Worm (Caenorhabditis elegans) whole organism, L2 larva: ENCODE measurements around the gene fbxb-79.
A peak's percentile ranks its signal among the peaks of the same experiment; 100 is the strongest.

Source experiments
- C34F6.9 ChIP-seq: fragments of 150-350 bp; optimal IDR thresholded peaks from 2 replicates; lab custom pipeline; 2014; ENCODE audit warnings: missing biosample characterization, missing genetic modification characterization
- Y55F3AM.14 ChIP-seq: fragments of 200-800 bp; sonication (Bioruptor generic); optimal IDR thresholded peaks from 2 replicates; lab custom pipeline; 2018; ENCODE audit warnings: mild to moderate bottlenecking, missing genetic modification characterization, missing compliant biosample characterization
- ZK546.5 ChIP-seq: sonication (generic microtip); optimal IDR thresholded peaks from 2 replicates; lab custom pipeline; 2017; ENCODE audit warnings: missing biosample characterization, missing genetic modification characterization
- aly-2 ChIP-seq: fragments of 150-350 bp; optimal IDR thresholded peaks from 2 replicates; lab custom pipeline; 2014; ENCODE audit warnings: missing biosample characterization, missing genetic modification characterization
- ama-1 ChIP-seq: fragments of 150-350 bp; optimal IDR thresholded peaks from 2 replicates; lab custom pipeline; 2018; ENCODE audit warnings: inconsistent platforms
- blmp-1 ChIP-seq: sonication (generic microtip); optimal IDR thresholded peaks from 2 replicates; lab custom pipeline; 2017; ENCODE audit warnings: missing genetic modification characterization, mild to moderate bottlenecking, missing compliant biosample characterization, antibody characterized with exemption, moderate library complexity; ENCODE audit not compliant: insufficient read depth
- ceh-16 ChIP-seq: fragments of 150-350 bp; optimal IDR thresholded peaks from 2 replicates; lab custom pipeline; 2014; ENCODE audit warnings: missing biosample characterization, missing genetic modification characterization
- crh-2 ChIP-seq: sonication (generic microtip); optimal IDR thresholded peaks from 2 replicates; lab custom pipeline; 2017; ENCODE audit warnings: missing biosample characterization, missing genetic modification characterization
- egl-27 ChIP-seq: sonication (generic microtip); optimal IDR thresholded peaks from 3 replicates; lab custom pipeline; 2017; ENCODE audit warnings: missing biosample characterization, missing genetic modification reagents, missing genetic modification characterization
- elt-1 ChIP-seq: fragments of 150-350 bp; optimal IDR thresholded peaks from 2 replicates; lab custom pipeline; 2014; ENCODE audit warnings: missing biosample characterization, missing genetic modification characterization
- fos-1 ChIP-seq: fragments of 150-350 bp; optimal IDR thresholded peaks from 2 replicates; lab custom pipeline; 2014; ENCODE audit warnings: missing biosample characterization, missing genetic modification characterization
- gmeb-1 ChIP-seq: fragments of 150-350 bp; optimal IDR thresholded peaks from 2 replicates; lab custom pipeline; 2014; ENCODE audit warnings: missing biosample characterization, missing genetic modification characterization
- lin-11 ChIP-seq: fragments of 150-350 bp; sonication (generic microtip); optimal IDR thresholded peaks from 2 replicates; lab custom pipeline; 2014; ENCODE audit warnings: missing biosample characterization, missing genetic modification characterization, inconsistent platforms, mixed read lengths
- lin-13 ChIP-seq: fragments of 150-350 bp; optimal IDR thresholded peaks from 2 replicates; lab custom pipeline; 2014; ENCODE audit warnings: missing biosample characterization, missing genetic modification reagents, missing genetic modification characterization
- lsy-2 ChIP-seq, 2 experiments: fragments of 150-350 bp in 1 of 2; sonication (generic microtip) in 1 of 2; optimal IDR thresholded peaks; 2 replicates each; lab custom pipeline; 2014 to 2017; ENCODE audit warnings: missing biosample characterization in 2 of 2, missing genetic modification characterization in 2 of 2
- mab-5 ChIP-seq: fragments of 150-350 bp; optimal IDR thresholded peaks from 2 replicates; lab custom pipeline; 2014; ENCODE audit warnings: missing biosample characterization, missing genetic modification characterization
- mdl-1 ChIP-seq, 2 experiments: fragments of 150-350 bp in 1 of 2; sonication (generic microtip) in 1 of 2; optimal IDR thresholded peaks; 2 replicates each; lab custom pipeline; 2017; ENCODE audit warnings: missing biosample characterization in 2 of 2, missing genetic modification characterization in 2 of 2
- nhr-11 ChIP-seq: fragments of 150-350 bp; optimal IDR thresholded peaks from 2 replicates; lab custom pipeline; 2014; ENCODE audit warnings: missing biosample characterization, missing genetic modification characterization
- nhr-12 ChIP-seq: fragments of 150-350 bp; optimal IDR thresholded peaks from 2 replicates; lab custom pipeline; 2014; ENCODE audit warnings: missing biosample characterization, missing genetic modification characterization
- nhr-129 ChIP-seq: fragments of 150-350 bp; optimal IDR thresholded peaks from 2 replicates; lab custom pipeline; 2014; ENCODE audit warnings: missing biosample characterization, missing genetic modification characterization
- nhr-21 ChIP-seq: fragments of 150-350 bp; optimal IDR thresholded peaks from 2 replicates; lab custom pipeline; 2014; ENCODE audit warnings: missing biosample characterization, missing genetic modification characterization
- nhr-237 ChIP-seq: fragments of 150-350 bp; optimal IDR thresholded peaks from 2 replicates; lab custom pipeline; 2014; ENCODE audit warnings: missing biosample characterization, missing genetic modification characterization
- nhr-25 ChIP-seq: fragments of 150-350 bp; sonication (generic microtip); optimal IDR thresholded peaks from 3 replicates; lab custom pipeline; 2014; ENCODE audit warnings: missing biosample characterization, missing genetic modification characterization
- nhr-77 ChIP-seq: fragments of 150-350 bp; optimal IDR thresholded peaks from 2 replicates; lab custom pipeline; 2014; ENCODE audit warnings: missing biosample characterization, missing genetic modification characterization
- peb-1 ChIP-seq: fragments of 150-350 bp; optimal IDR thresholded peaks from 2 replicates; lab custom pipeline; 2014; ENCODE audit warnings: missing biosample characterization, missing genetic modification characterization
- skn-1 ChIP-seq: sonication (generic microtip); optimal IDR thresholded peaks from 2 replicates; lab custom pipeline; 2017; ENCODE audit warnings: missing biosample characterization, missing genetic modification characterization
- sma-3 ChIP-seq: sonication (generic microtip); optimal IDR thresholded peaks from 2 replicates; lab custom pipeline; 2016; ENCODE audit warnings: missing genetic modification reagents, missing genetic modification characterization, missing compliant biosample characterization
- sma-9 ChIP-seq, 2 experiments: fragments of 150-350 bp in 1 of 2; sonication (generic microtip) in 1 of 2; optimal IDR thresholded peaks; 2 replicates each; lab custom pipeline; 2014 to 2016; ENCODE audit warnings: missing genetic modification characterization in 2 of 2, mild to moderate bottlenecking in 1 of 2, missing biosample characterization in 1 of 2, missing compliant biosample characterization in 1 of 2, missing genetic modification reagents in 1 of 2, moderate library complexity in 1 of 2
- snpc-4 ChIP-seq: fragments of 150-350 bp; optimal IDR thresholded peaks from 2 replicates; lab custom pipeline; 2014; ENCODE audit warnings: missing biosample characterization, missing genetic modification characterization
- unc-39 ChIP-seq: fragments of 150-350 bp; optimal IDR thresholded peaks from 2 replicates; lab custom pipeline; 2014; ENCODE audit warnings: missing biosample characterization, missing genetic modification characterization
- unc-62 ChIP-seq: fragments of 150-350 bp; optimal IDR thresholded peaks from 2 replicates; lab custom pipeline; 2014; ENCODE audit warnings: missing biosample characterization, missing genetic modification reagents, missing genetic modification characterization
- ztf-11 ChIP-seq: sonication (generic microtip); optimal IDR thresholded peaks from 2 replicates; lab custom pipeline; 2017; ENCODE audit warnings: missing biosample characterization, missing genetic modification characterization
- ztf-4 ChIP-seq: fragments of 150-350 bp; optimal IDR thresholded peaks from 2 replicates; lab custom pipeline; 2014; ENCODE audit warnings: missing biosample characterization, missing genetic modification characterization

fbxb-79 gene

DNA sequence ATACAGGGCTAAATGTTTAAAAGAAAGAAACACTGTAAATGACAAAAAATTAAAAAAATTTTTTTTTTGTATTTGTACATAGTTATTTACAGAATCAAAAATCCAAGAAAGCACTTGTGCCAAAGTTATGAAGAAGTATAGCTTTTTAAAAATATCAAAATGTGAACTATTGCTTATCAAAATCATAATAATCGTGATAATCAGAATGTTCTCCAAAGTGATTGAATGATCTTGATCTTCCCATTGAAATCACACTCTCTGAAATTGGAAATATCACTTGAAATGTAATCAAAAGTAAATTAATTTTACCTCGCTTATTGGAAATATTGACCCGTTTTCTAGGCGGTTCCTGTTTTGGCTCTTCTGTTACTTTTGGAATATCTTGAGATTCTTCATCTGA lies 37.2 kb upstream of the fbxb-79 start:
- TF ChIP-seq nhr-21 (no peak), nhr-25 (peak; percentile 53)
- TF ChIP-seq, all 48 proteins: peak for 1

- no peak for TF ChIP-seq lsy-2 (tag; optimal IDR thresholded peaks at IDR 0.05; lab: Kevin White, UChicago)
- no peak for TF ChIP-seq nhr-25
- peak; percentile 22 for TF ChIP-seq blmp-1 (tag; lab: Kevin White, UChicago)
These were observed 35.9 kb upstream of the fbxb-79 start, which contains the start of gene col-125 for ce11 chrIV:11225206-11225605. Gene col-125, plus strand, starts transcription at chrIV:11225506.

DNA sequence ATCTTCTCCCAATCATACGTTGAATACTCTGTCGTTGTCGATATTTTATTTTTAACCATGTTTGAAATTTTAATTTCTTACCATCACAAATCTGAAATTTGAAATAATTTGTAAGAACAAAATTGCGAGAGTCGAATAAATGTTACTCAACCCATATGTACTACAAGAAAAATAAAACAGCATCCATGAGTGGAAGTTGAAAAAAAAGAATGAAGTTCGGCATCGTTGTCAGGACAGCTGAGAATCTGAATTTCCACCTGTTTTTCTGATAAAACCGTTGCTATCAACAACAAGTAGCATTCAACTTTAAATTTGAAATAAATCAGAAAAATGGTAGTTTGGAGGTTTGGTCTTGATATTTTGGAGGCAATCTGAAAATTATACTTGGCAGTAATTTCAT lies 34.6 kb upstream of the fbxb-79 start, which contains the start of gene C29F4.3:
C29F4.3 (minus strand) TSS at position 101 of the 400 bp plus-strand sequence.
- no peak for TF ChIP-seq sma-9 (GFP tag; optimal IDR thresholded peaks at IDR 0.05; lab: Kevin White, UChicago)
- no peak for TF ChIP-seq sma-9 (tag; optimal IDR thresholded peaks at IDR 0.05; lab: Kevin White, UChicago)
- TF ChIP-seq peb-1 (tag; lab: Kevin White, UChicago), result no peak
- TF ChIP-seq unc-62 (GFP tag; lab: Kevin White, UChicago), result no peak
- no peak for TF ChIP-seq Y55F3AM.14 (GFP tag; lab: Kevin White, UChicago)
- no peak for TF ChIP-seq mdl-1 (tag; optimal IDR thresholded peaks at IDR 0.05; lab: Kevin White, UChicago)
- TF ChIP-seq nhr-129 (tag; lab: Kevin White, UChicago), result no peak
- no peak for TF ChIP-seq lin-13 (GFP tag; lab: Kevin White, UChicago)
- TF ChIP-seq ama-1, result no peak
- no peak for TF ChIP-seq sma-3 (GFP tag; lab: Kevin White, UChicago)
- TF ChIP-seq aly-2, result no peak
- no peak for TF ChIP-seq nhr-237 (tag; lab: Kevin White, UChicago)

- no peak for TF ChIP-seq nhr-21
- no peak for TF ChIP-seq ztf-11
- TF ChIP-seq nhr-77 (tag; lab: Kevin White, UChicago), result no peak
- TF ChIP-seq elt-1, result no peak
- no peak for TF ChIP-seq skn-1 (tag; lab: Kevin White, UChicago)
- no peak for TF ChIP-seq lin-11 (tag; lab: Kevin White, UChicago)
- TF ChIP-seq ztf-4 (tag; lab: Kevin White, UChicago), result no peak
- TF ChIP-seq gmeb-1 (tag; lab: Kevin White, UChicago), result no peak
- TF ChIP-seq nhr-12 (tag; lab: Kevin White, UChicago), result no peak
- TF ChIP-seq ZK546.5, result no peak
- no peak for TF ChIP-seq blmp-1 (tag; lab: Kevin White, UChicago)
- TF ChIP-seq nhr-129 (tag; lab: Kevin White, UChicago), result no peak
These were observed 28.7 kb upstream of the fbxb-79 start, which contains the start of gene zip-6 for ce11 chrIV:11218037-11218436. Gene zip-6, minus strand, starts transcription at chrIV:11218137.

DNA sequence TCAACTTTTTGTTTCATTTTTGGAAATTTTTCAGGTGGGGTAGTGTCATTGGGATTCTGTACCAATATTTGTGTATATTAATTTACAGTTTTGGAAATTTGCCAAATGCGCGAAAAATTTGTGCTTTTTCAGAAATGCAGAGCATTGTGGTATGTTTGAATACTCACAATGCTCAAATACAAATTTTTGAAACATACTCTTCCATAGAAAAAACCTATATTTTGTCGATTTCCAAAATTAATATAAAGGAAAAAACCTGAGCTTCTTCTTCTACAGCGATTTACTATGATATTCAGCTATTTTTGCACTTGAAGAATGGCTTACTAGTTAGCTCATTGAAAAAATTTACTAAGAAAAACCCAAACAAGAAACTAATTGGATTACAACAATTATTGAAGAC lies 23.7 kb upstream of the fbxb-79 start:
- TF ChIP-seq nhr-11, result no peak
- TF ChIP-seq skn-1 (tag; lab: Kevin White, UChicago), result no peak
- no peak for TF ChIP-seq fos-1
- TF ChIP-seq mab-5, result no peak
- no peak for TF ChIP-seq lin-13 (GFP tag; lab: Kevin White, UChicago)
- no peak for TF ChIP-seq nhr-77 (tag; lab: Kevin White, UChicago)
- no peak for TF ChIP-seq egl-27 (tag; lab: Kevin White, UChicago)
- TF ChIP-seq snpc-4 (tag; lab: Kevin White, UChicago), result no peak
- TF ChIP-seq unc-39 (tag; lab: Kevin White, UChicago), result no peak
- no peak for TF ChIP-seq C34F6.9 (tag; lab: Kevin White, UChicago)

DNA sequence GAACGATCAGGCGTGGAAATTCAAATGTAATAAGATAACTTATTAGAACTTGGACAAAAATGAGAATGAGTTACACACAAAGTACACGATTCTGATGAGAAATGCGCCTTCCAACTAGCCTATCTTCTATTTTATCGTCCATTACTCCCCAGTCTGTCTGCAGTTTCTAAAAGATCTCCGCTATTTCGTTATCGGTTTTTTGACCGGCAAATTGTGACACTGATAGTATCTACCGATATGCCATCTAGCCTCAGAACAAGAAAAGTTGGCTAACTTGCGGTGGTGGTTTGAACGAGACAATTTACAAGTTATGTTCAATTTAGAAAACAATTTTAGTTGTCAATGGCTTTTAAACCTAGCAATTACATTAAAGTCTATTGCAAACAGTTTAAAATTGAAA lies 22.2 kb upstream of the fbxb-79 start:
- no peak for TF ChIP-seq unc-62 (GFP tag; lab: Kevin White, UChicago)
- TF ChIP-seq fos-1, result peak; percentile 96
- peak; percentile 95 for TF ChIP-seq ceh-16 (tag; lab: Kevin White, UChicago)
- no peak for TF ChIP-seq sma-9 (GFP tag; optimal IDR thresholded peaks at IDR 0.05; lab: Kevin White, UChicago)
- no peak for TF ChIP-seq sma-9 (tag; optimal IDR thresholded peaks at IDR 0.05; lab: Kevin White, UChicago)
- peak; percentile 57 for TF ChIP-seq crh-2 (tag; lab: Kevin White, UChicago)
- peak; percentile 89 for TF ChIP-seq elt-1
